Fruit fly (Drosophila melanogaster) whole organism, wandering third instar larva: Measurements from ENCODE around the gene bmm.

Experiments
- Hr83 ChIP-seq: fragments of 200-300 bp; sonication (Bioruptor generic); optimal IDR thresholded peaks from 2 replicates; lab custom pipeline; 2016; ENCODE audit warnings: missing biosample characterization, mild to moderate bottlenecking, missing genetic modification characterization, moderate library complexity; ENCODE audit not compliant: poor library complexity, severe bottlenecking
- N ChIP-seq: fragments of >200 bp; optimal IDR thresholded peaks from 2 replicates; lab custom pipeline; 2018; ENCODE audit warnings: missing biosample characterization, missing external identifiers, missing genetic modification characterization
- OdsH ChIP-seq: fragments of 200-800 bp; sonication (Bioruptor generic); optimal IDR thresholded peaks from 2 replicates; lab custom pipeline; 2016; ENCODE audit warnings: missing biosample characterization, mild to moderate bottlenecking, missing genetic modification characterization
- dmrt93B ChIP-seq: fragments of 200-800 bp; sonication (Bioruptor generic); optimal IDR thresholded peaks from 2 replicates; lab custom pipeline; 2018; ENCODE audit warnings: missing biosample characterization, mild to moderate bottlenecking, missing genetic modification characterization
- dsf ChIP-seq: sonication (Bioruptor generic); optimal IDR thresholded peaks from 2 replicates; lab custom pipeline; 2016; ENCODE audit warnings: missing biosample characterization, missing genetic modification characterization, borderline replicate concordance
- fru ChIP-seq: fragments of 200-800 bp; sonication (Bioruptor generic); optimal IDR thresholded peaks from 3 replicates; lab custom pipeline; 2016; ENCODE audit warnings: missing biosample characterization, mild to moderate bottlenecking, missing genetic modification characterization
- lola ChIP-seq: fragments of >200 bp; optimal IDR thresholded peaks from 2 replicates; lab custom pipeline; 2017; ENCODE audit warnings: missing biosample characterization, missing genetic modification characterization
- pan ChIP-seq: fragments of >200 bp; optimal IDR thresholded peaks from 2 replicates; lab custom pipeline; 2017

dm6 chr3L:14761837-14762785 lies 24.1 kb downstream of the bmm start, which contains the start of the genes Tsen34 and Mgat4a:
- TF ChIP-seq Hr83 (GFP tag; lab: Kevin White, UChicago) (peak; percentile 66), pan (no peak), dsf (GFP tag; lab: Kevin White, UChicago) (no peak), lola (GFP tag; lab: Kevin White, UChicago) (no peak), dmrt93B (no peak), N (GFP tag; lab: Kevin White, UChicago) (no peak), fru (GFP tag; lab: Kevin White, UChicago) (no peak), OdsH (GFP tag; lab: Kevin White, UChicago) (peak; percentile 70)
